Worm (Caenorhabditis elegans): ENCODE data around the gene C05E11.3.

C05E11.3 gene

DNA sequence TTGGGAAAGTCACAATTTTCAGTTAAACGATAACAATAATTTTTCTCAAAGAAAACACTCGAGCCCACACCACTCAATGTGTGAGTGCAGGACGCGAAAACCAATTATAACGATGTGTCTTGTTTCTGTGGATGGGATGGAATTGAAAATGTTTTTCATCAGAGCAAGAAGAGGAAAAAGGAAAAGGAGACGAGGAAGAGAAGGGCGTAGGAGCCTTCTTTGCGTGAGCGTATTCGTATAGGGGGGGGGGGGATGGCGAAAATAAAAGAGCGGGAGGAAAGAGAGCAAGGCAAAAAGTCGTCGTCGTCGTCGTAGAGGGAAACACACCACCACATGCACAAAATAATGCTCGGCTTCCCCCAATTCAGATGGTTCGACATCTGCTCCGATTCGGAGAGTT, 42.0 kb downstream of the C05E11.3 start (continued):
- TF ChIP-seq fkh-10 (GFP tag; optimal IDR thresholded peaks at IDR 0.05), result peak; percentile 30
- TF ChIP-seq unc-30 (tag; optimal IDR thresholded peaks at IDR 0.05), result no peak

DNA sequence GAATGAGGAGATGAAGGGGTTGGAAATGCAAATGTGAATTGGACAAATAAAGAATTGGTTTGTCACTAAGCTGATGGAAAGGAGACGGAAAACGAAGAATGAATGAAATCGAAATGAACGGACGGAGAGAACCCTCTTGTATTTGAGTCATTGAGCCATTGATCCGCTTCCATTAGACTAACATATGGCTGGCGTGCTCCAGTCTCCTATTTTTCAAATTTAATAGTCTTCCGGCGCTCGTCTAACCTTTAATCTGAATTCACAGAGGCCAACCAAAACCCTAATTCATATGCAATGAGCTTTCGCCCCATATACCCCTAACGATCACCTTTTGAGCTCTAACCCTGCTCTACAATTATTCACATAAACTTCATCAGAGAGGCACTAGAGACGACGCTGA, 44.0 kb downstream of the C05E11.3 start, which contains the start of gene C46C11.3:
TSS of gene C46C11.3 (plus strand) at position 301 of the 400 bp plus-strand sequence.
- TF ChIP-seq ets-5 (GFP tag; IDR thresholded peaks at IDR 0.05) (no peak), fkh-8 (tag; optimal IDR thresholded peaks at IDR 0.05) (peak; percentile 24), elt-3 (tag; optimal IDR thresholded peaks at IDR 0.05) (no peak), C34B4.2 (tag; optimal IDR thresholded peaks at IDR 0.05) (no peak)

DNA sequence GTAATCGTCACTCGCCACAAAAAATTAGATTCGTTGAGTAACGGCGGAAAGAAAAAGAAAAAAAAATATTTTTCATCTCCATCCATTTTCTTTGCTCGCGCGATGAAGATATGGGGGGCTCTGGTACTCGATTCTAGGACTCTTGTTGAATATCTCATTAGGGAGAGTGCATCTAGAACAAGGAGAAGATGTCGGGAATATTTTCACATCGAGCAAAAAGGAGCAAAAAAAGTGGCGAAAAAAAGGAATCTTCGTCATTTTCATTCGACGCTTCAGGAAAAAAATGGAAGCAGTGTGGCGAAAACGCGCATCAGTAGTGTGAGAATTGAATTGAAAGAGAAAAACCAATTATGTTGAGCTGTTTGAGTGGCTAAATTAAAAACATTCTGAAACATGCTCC, 45.7 kb downstream of the C05E11.3 start:
- no peak for TF ChIP-seq efl-1 (optimal IDR thresholded peaks at IDR 0.05)
- TF ChIP-seq efl-1 (GFP tag; optimal IDR thresholded peaks at IDR 0.05 in 1 of 2), result peak in 1 of 2 experiments; percentile 80
- no peak for TF ChIP-seq xbp-1 (tag; optimal IDR thresholded peaks at IDR 0.05)
- peak; percentile 62 for TF ChIP-seq lin-14 (GFP tag; optimal IDR thresholded peaks at IDR 0.05)
- TF ChIP-seq fkh-10 (GFP tag; optimal IDR thresholded peaks at IDR 0.05), result peak; percentile 39

DNA sequence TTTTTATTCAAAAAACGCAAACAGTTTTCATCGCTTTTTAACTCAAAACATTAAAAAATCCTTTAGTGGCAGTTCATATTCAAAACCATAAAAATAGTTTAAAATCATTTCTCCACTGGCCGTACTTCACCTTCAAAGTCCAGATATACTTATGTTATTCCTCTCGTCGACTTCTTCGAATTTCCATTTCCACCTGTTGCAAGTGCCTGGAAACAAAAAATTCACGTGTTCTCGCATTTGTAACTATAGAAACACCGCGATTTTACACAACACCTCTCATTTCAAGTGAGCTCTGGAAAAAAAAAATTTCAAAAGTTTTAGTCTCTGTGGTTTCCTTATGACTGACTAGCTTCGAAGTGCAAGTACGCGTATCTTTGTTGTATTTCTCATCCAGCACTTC, 47.0 kb downstream of the C05E11.3 start:
- TF ChIP-seq hlh-4 (tag; optimal IDR thresholded peaks at IDR 0.05) (peak; percentile 92), fkh-8 (tag; optimal IDR thresholded peaks at IDR 0.05) (peak; percentile 41), ztf-11 (tag; optimal IDR thresholded peaks at IDR 0.05) (no peak), nhr-71 (tag; optimal IDR thresholded peaks at IDR 0.05) (peak; percentile 11)

DNA sequence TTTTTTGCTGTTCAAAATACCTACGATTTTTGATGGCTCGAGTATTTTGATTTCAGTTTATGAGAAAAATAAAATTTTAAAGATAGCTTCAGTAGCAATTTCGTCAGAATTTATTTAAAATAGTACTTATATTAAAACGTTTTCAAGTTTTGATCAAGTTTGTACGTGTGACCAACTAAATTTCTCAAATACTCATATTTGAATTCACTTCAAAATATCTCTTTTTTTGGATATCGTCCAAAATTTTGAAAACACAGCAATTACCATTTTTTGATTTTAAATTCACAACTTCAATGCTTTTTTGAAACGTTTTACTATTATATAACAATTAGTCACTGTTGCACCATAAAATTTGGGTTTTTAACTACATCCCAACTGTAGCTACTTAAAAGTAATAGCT, 48.9 kb downstream of the C05E11.3 start:
- TF ChIP-seq unc-86 (tag; optimal IDR thresholded peaks at IDR 0.05) (no peak), ztf-4 (tag; optimal IDR thresholded peaks at IDR 0.05) (no peak), pax-3 (tag; optimal IDR thresholded peaks at IDR 0.05) (no peak), elt-3 (tag; optimal IDR thresholded peaks at IDR 0.05) (no peak), xbp-1 (tag; optimal IDR thresholded peaks at IDR 0.05) (no peak), nhr-47 (tag; optimal IDR thresholded peaks at IDR 0.05) (no peak), elt-2 (tag; optimal IDR thresholded peaks at IDR 0.05) (no peak), hpl-2 (GFP tag; optimal IDR thresholded peaks at IDR 0.05) (no peak), fkh-8 (tag; optimal IDR thresholded peaks at IDR 0.05) (no peak)

DNA sequence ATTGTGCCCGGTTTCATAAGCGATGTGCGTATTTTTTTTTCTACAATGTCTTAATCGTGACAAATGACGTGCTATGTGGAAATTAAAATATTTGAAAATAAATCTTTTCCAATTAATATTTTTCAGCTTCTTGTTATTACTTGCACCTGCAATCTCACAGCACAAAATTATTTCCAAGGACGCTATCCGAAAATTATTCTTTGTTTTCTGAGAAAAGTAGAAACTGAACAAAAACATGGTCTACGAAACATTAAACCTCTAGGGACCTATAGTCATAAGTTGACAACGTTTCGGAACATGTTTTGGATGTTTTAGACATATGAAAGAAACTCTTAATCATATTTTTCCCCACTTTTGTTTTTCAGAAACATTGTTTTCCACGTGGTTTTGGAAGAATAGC, 50.3 kb downstream of the C05E11.3 start:
- no peak for TF ChIP-seq lir-3 (tag; optimal IDR thresholded peaks at IDR 0.05; ENCODE audit: poor library complexity)
- no peak for TF ChIP-seq ama-1 (optimal IDR thresholded peaks at IDR 0.05)
- TF ChIP-seq zag-1 (tag; optimal IDR thresholded peaks at IDR 0.05), result no peak
- peak; percentile 74 for TF ChIP-seq hlh-4 (tag; optimal IDR thresholded peaks at IDR 0.05)

DNA sequence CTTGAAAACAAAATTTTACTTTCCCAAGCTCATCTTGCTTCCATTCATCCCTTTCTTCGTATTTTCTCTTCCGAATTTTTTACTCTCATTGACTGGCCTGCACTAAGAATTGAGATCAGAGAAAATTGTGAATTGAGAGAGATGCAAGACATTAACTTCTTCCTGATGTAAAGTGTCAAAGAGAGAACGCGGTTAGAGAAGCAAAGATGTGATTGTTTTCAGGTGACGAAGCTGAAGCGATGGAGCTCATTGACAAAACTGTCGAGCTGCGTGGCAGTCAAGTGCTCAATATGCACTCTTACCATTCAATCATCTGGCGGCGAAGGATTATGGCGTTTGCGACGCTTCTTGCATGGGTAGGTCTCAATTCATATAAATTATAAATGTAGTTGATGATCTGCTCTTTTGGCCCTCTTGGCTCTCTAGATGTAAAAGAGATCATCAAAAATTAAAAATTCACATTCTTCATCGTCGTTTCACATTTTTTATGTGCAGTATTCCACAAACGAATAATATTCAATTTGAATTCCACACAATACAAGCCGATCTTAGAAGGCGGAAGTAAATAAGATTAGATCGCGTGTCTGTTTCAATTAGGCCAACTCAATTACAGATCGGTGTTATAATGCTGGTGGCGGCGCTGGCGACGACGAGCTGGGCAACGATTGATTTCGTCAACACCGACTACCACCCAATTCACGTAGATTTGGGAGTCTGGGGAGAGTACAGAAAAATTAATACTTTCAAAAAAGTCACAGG, 51.0 kb downstream of the C05E11.3 start:
- TF ChIP-seq alr-1 (tag; optimal IDR thresholded peaks at IDR 0.05; ENCODE audit: borderline replicate concordance) (no peak), ceh-63 (GFP tag; optimal IDR thresholded peaks at IDR 0.05) (no peak), ztf-4 (tag; optimal IDR thresholded peaks at IDR 0.05) (no peak), unc-62 (GFP tag; optimal IDR thresholded peaks at IDR 0.05) (no peak), pqm-1 (tag; optimal IDR thresholded peaks at IDR 0.05) (no peak), nhr-77 (tag; optimal IDR thresholded peaks at IDR 0.05) (no peak), nhr-12 (tag; optimal IDR thresholded peaks at IDR 0.05) (no peak), lsy-2 (tag; optimal IDR thresholded peaks at IDR 0.05) (peak in 1 of 2 experiments; percentile 12), mef-2 (tag; optimal IDR thresholded peaks at IDR 0.05) (no peak), ceh-82 (tag; optimal IDR thresholded peaks at IDR 0.05) (no peak), dsc-1 (tag; optimal IDR thresholded peaks at IDR 0.05) (peak; percentile 94), nhr-84 (tag; optimal IDR thresholded peaks at IDR 0.05) (no peak), nhr-237 (tag; optimal IDR thresholded peaks at IDR 0.05) (no peak), sup-37 (GFP tag; optimal IDR thresholded peaks at IDR 0.05) (no peak), vab-15 (tag; optimal IDR thresholded peaks at IDR 0.05) (no peak), nhr-20 (tag; optimal IDR thresholded peaks at IDR 0.05) (no peak), zag-1 (tag; optimal IDR thresholded peaks at IDR 0.05) (no peak), elt-3 (tag; optimal IDR thresholded peaks at IDR 0.05) (no peak), Y116A8C.19 (tag; optimal IDR thresholded peaks at IDR 0.05; ENCODE audit: borderline replicate concordance) (no peak), nhr-19 (GFP tag; conservative IDR thresholded peaks at IDR 0.05) (no peak), jun-1 (tag; optimal IDR thresholded peaks at IDR 0.05) (no peak), aha-1 (tag; optimal IDR thresholded peaks at IDR 0.05) (no peak)

All from whole organism, L1 larva.